Worm (Caenorhabditis elegans) whole organism, young adult: Measurements from ENCODE around the gene C55C3.4.

Experiments
- B0336.3 ChIP-seq: fragments of 200-800 bp; sonication (Bioruptor generic); IDR thresholded peaks from 2 replicates; pipeline ENCODE4 v1.3.6; 2022; ENCODE audit warnings: missing genetic modification characterization, missing compliant biosample characterization
- C17E4.6 ChIP-seq: fragments of 200-800 bp; sonication (Bioruptor generic); IDR thresholded peaks from 2 replicates; pipeline ENCODE4 v1.3.6; 2022; ENCODE audit warnings: missing genetic modification reagents, missing genetic modification characterization, missing compliant biosample characterization
- F10E7.11 ChIP-seq: sonication (generic microtip); optimal IDR thresholded peaks from 2 replicates; lab custom pipeline; 2017; ENCODE audit warnings: mild to moderate bottlenecking, missing genetic modification characterization, moderate library complexity, missing compliant biosample characterization
- F22D6.2 ChIP-seq: sonication (generic microtip); optimal IDR thresholded peaks from 2 replicates; lab custom pipeline; 2016; ENCODE audit warnings: mild to moderate bottlenecking, missing genetic modification characterization, missing compliant biosample characterization
- F57A8.1 ChIP-seq: fragments of 200-800 bp; sonication (Bioruptor generic); optimal IDR thresholded peaks from 2 replicates; lab custom pipeline; 2018; ENCODE audit warnings: mild to moderate bottlenecking, missing genetic modification characterization, moderate library complexity, missing compliant biosample characterization
- F57C9.4 ChIP-seq: sonication (generic microtip); optimal IDR thresholded peaks from 2 replicates; lab custom pipeline; 2017; ENCODE audit warnings: mild to moderate bottlenecking, missing genetic modification characterization, missing compliant biosample characterization
- Y53F4B.3 ChIP-seq: fragments of 200-800 bp; sonication (Bioruptor generic); IDR thresholded peaks from 2 replicates; pipeline ENCODE4 v1.3.6; 2022; ENCODE audit warnings: missing genetic modification reagents, missing genetic modification characterization, missing compliant biosample characterization
- Y67H2A.10 ChIP-seq: fragments of 200-800 bp; sonication (Bioruptor generic); conservative IDR thresholded peaks from 2 replicates; pipeline ENCODE4 v1.3.6; 2022; ENCODE audit warnings: missing genetic modification reagents, missing genetic modification characterization, missing compliant biosample characterization
- Y79H2A.3 ChIP-seq: fragments of 200-800 bp; sonication (Bioruptor generic); conservative IDR thresholded peaks from 2 replicates; pipeline ENCODE4 v1.3.6; 2022; ENCODE audit warnings: missing genetic modification reagents, missing genetic modification characterization, missing compliant biosample characterization
- aptf-3 ChIP-seq: fragments of 200-800 bp; sonication (Bioruptor generic); IDR thresholded peaks from 2 replicates; pipeline ENCODE4 v1.3.6; 2022; ENCODE audit warnings: missing genetic modification characterization, missing compliant biosample characterization
- atf-7 ChIP-seq: sonication (generic microtip); optimal IDR thresholded peaks from 2 replicates; lab custom pipeline; 2017; ENCODE audit warnings: mild to moderate bottlenecking, missing genetic modification characterization, missing compliant biosample characterization
- cebp-1 ChIP-seq, 2 experiments: fragments of 200-800 bp in 1 of 2; sonication (Bioruptor generic) in 1 of 2; sonication (generic microtip) in 1 of 2; IDR thresholded peaks in 1 of 2; optimal IDR thresholded peaks in 1 of 2; 2 replicates each; pipeline versions ENCODE4 v1.3.6 to Lab custom; 2017 to 2022; ENCODE audit warnings: missing compliant biosample characterization in 2 of 2, missing genetic modification characterization in 2 of 2, mild to moderate bottlenecking in 1 of 2, missing genetic modification reagents in 1 of 2, moderate library complexity in 1 of 2
- cebp-2 ChIP-seq: fragments of 200-800 bp; sonication (Bioruptor generic); IDR thresholded peaks from 2 replicates; pipeline ENCODE4 v1.3.6; 2022; ENCODE audit warnings: missing genetic modification characterization, missing compliant biosample characterization
- ceh-100 ChIP-seq: fragments of 200-800 bp; sonication (Bioruptor generic); IDR thresholded peaks from 2 replicates; pipeline ENCODE4 v1.3.6; 2022; ENCODE audit warnings: missing genetic modification reagents, missing genetic modification characterization, missing compliant biosample characterization
- chd-7 ChIP-seq: sonication (generic microtip); optimal IDR thresholded peaks from 2 replicates; lab custom pipeline; 2016; ENCODE audit warnings: mild to moderate bottlenecking, missing genetic modification characterization, moderate library complexity, missing compliant biosample characterization
- dox-1 ChIP-seq: fragments of 200-800 bp; sonication (Bioruptor generic); IDR thresholded peaks from 2 replicates; pipeline ENCODE4 v1.3.6; 2022; ENCODE audit warnings: missing genetic modification reagents, missing genetic modification characterization, missing compliant biosample characterization
- dpff-1 ChIP-seq: sonication (generic microtip); optimal IDR thresholded peaks from 2 replicates; lab custom pipeline; 2017; ENCODE audit warnings: mild to moderate bottlenecking, missing genetic modification characterization, missing compliant biosample characterization
- egl-18 ChIP-seq: fragments of 200-800 bp; sonication (Bioruptor generic); IDR thresholded peaks from 2 replicates; pipeline ENCODE4 v1.3.6; 2022; ENCODE audit warnings: missing genetic modification reagents, missing genetic modification characterization, missing compliant biosample characterization
- ets-4 ChIP-seq: fragments of 200-800 bp; sonication (Bioruptor generic); optimal IDR thresholded peaks from 2 replicates; lab custom pipeline; 2018; ENCODE audit warnings: mild to moderate bottlenecking, missing genetic modification characterization, missing compliant biosample characterization
- hmg-1.2 ChIP-seq: fragments of 200-800 bp; sonication (Bioruptor generic); IDR thresholded peaks from 2 replicates; pipeline ENCODE4 v1.3.6; 2022; ENCODE audit warnings: missing genetic modification reagents, missing genetic modification characterization, missing compliant biosample characterization
- hmg-20 ChIP-seq: fragments of 200-800 bp; sonication (Bioruptor generic); IDR thresholded peaks from 2 replicates; pipeline ENCODE4 v1.3.6; 2022; ENCODE audit warnings: missing genetic modification reagents, missing genetic modification characterization, missing compliant biosample characterization
- hrde-1 ChIP-seq: sonication (generic microtip); optimal IDR thresholded peaks from 2 replicates; lab custom pipeline; 2016; ENCODE audit warnings: missing genetic modification characterization, mild to moderate bottlenecking, missing compliant biosample characterization, moderate library complexity, missing genotype, missing genetic modification reagents, borderline replicate concordance
- hsf-1 ChIP-seq: fragments of 200-800 bp; sonication (Bioruptor generic); IDR thresholded peaks from 2 replicates; pipeline ENCODE4 v1.3.6; 2022; ENCODE audit warnings: missing genetic modification reagents, missing genetic modification characterization, missing compliant biosample characterization
- let-607 ChIP-seq, 2 experiments: fragments of 200-800 bp in 1 of 2; sonication (Bioruptor generic) in 1 of 2; sonication (generic microtip) in 1 of 2; optimal IDR thresholded peaks; 2 replicates each; lab custom pipeline; 2016 to 2018; ENCODE audit warnings: mild to moderate bottlenecking in 2 of 2, missing compliant biosample characterization in 2 of 2, missing genetic modification characterization in 2 of 2, moderate library complexity in 2 of 2, missing genotype in 1 of 2
- lin-40 ChIP-seq: sonication (generic microtip); optimal IDR thresholded peaks from 2 replicates; lab custom pipeline; 2016; ENCODE audit warnings: missing genetic modification characterization, mild to moderate bottlenecking, missing compliant biosample characterization, missing genotype, missing genetic modification reagents
- madf-6 ChIP-seq: fragments of 200-800 bp; sonication (Bioruptor generic); IDR thresholded peaks from 2 replicates; pipeline ENCODE4 v1.3.6; 2022; ENCODE audit warnings: missing genetic modification reagents, missing genetic modification characterization, missing compliant biosample characterization
- madf-8 ChIP-seq: fragments of 200-800 bp; sonication (Bioruptor generic); conservative IDR thresholded peaks from 2 replicates; pipeline ENCODE4 v1.3.6; 2022; ENCODE audit warnings: missing genetic modification reagents, missing genetic modification characterization, missing compliant biosample characterization
- mcd-1 ChIP-seq: fragments of 200-800 bp; sonication (Bioruptor generic); IDR thresholded peaks from 2 replicates; pipeline ENCODE4 v1.3.6; 2022; ENCODE audit warnings: missing genetic modification reagents, missing genetic modification characterization, missing compliant biosample characterization
- mel-28 ChIP-seq: sonication (generic microtip); optimal IDR thresholded peaks from 2 replicates; lab custom pipeline; 2016; ENCODE audit warnings: borderline replicate concordance, mild to moderate bottlenecking, missing genetic modification characterization, missing compliant biosample characterization
- mes-4 ChIP-seq: sonication (generic microtip); optimal IDR thresholded peaks from 2 replicates; lab custom pipeline; 2016; ENCODE audit warnings: missing genotype, missing genetic modification characterization, missing compliant biosample characterization
- mxl-1 ChIP-seq: sonication (generic microtip); optimal IDR thresholded peaks from 2 replicates; lab custom pipeline; 2016; ENCODE audit warnings: missing genetic modification characterization, missing compliant biosample characterization
- nfya-1 ChIP-seq: sonication (generic microtip); optimal IDR thresholded peaks from 2 replicates; lab custom pipeline; 2017; ENCODE audit warnings: antibody characterized with exemption, missing compliant biosample characterization, missing genetic modification characterization, borderline replicate concordance; ENCODE audit not compliant: insufficient read depth
- nfya-2 ChIP-seq: fragments of 200-800 bp; sonication (Bioruptor generic); IDR thresholded peaks from 2 replicates; pipeline ENCODE4 v1.3.6; 2022; ENCODE audit warnings: missing genetic modification reagents, missing genetic modification characterization, missing compliant biosample characterization
- nhr-80 ChIP-seq: sonication (generic microtip); optimal IDR thresholded peaks from 2 replicates; lab custom pipeline; 2016; ENCODE audit warnings: missing genetic modification characterization, missing compliant biosample characterization
- nhr-90 ChIP-seq: sonication (generic microtip); optimal IDR thresholded peaks from 2 replicates; lab custom pipeline; 2016; ENCODE audit warnings: missing genotype, mild to moderate bottlenecking, missing genetic modification characterization, missing compliant biosample characterization
- rcor-1 ChIP-seq: fragments of 200-800 bp; sonication (Bioruptor generic); IDR thresholded peaks from 2 replicates; pipeline ENCODE4 v1.3.6; 2022; ENCODE audit warnings: missing genetic modification reagents, missing genetic modification characterization, missing compliant biosample characterization
- rec-8 ChIP-seq, 2 experiments: sonication (generic microtip); optimal IDR thresholded peaks; 2 replicates each; lab custom pipeline; 2016; ENCODE audit warnings: mild to moderate bottlenecking in 2 of 2, missing genetic modification characterization in 2 of 2, missing genetic modification reagents in 2 of 2, missing genotype in 2 of 2, missing biosample characterization in 1 of 2, missing compliant biosample characterization in 1 of 2, moderate library complexity in 1 of 2
- repo-1 ChIP-seq: sonication (generic microtip); optimal IDR thresholded peaks from 2 replicates; lab custom pipeline; 2017; ENCODE audit warnings: mild to moderate bottlenecking, missing genetic modification characterization, missing compliant biosample characterization
- snpc-1.1 ChIP-seq: sonication (generic microtip); optimal IDR thresholded peaks from 2 replicates; lab custom pipeline; 2017; ENCODE audit warnings: missing genetic modification characterization, mild to moderate bottlenecking, missing compliant biosample characterization, antibody characterized with exemption, moderate library complexity, missing genotype, missing genetic modification reagents; ENCODE audit not compliant: insufficient read depth
- snpc-1.3 ChIP-seq: sonication (generic microtip); optimal IDR thresholded peaks from 2 replicates; lab custom pipeline; 2017; ENCODE audit warnings: missing genetic modification characterization, mild to moderate bottlenecking, missing compliant biosample characterization, antibody characterized with exemption, moderate library complexity, missing genotype, missing genetic modification reagents; ENCODE audit not compliant: insufficient read depth
- ztf-3 ChIP-seq: fragments of 200-800 bp; sonication (Bioruptor generic); optimal IDR thresholded peaks from 2 replicates; lab custom pipeline; 2018; ENCODE audit warnings: mild to moderate bottlenecking, missing genetic modification characterization, missing compliant biosample characterization

C55C3.4 gene

ce11 chrIV:5659461-5659860, 18.5 kb downstream of the C55C3.4 start (continued):
- TF ChIP-seq Y67H2A.10 (GFP tag; lab: Robert Waterston, UW) (no peak), ets-4 (no peak), F22D6.2 (tag; lab: Kevin White, UChicago) (no peak), cebp-2 (no peak), hsf-1 (GFP tag; lab: Robert Waterston, UW) (no peak), rec-8 (tag; optimal IDR thresholded peaks at IDR 0.05; lab: Kevin White, UChicago) (no peak), hmg-1.2 (GFP tag; lab: Robert Waterston, UW) (peak; percentile 40; the same call in 1 of the 2 replicates), nfya-1 (tag; lab: Kevin White, UChicago) (no peak), F57A8.1 (GFP tag; lab: Kevin White, UChicago) (no peak), cebp-1 (GFP tag; IDR thresholded peaks at IDR 0.05; lab: Robert Waterston, UW) (0 out of 2 replicates have a peak, but pooled peaks have one; percentile 31), cebp-1 (tag; optimal IDR thresholded peaks at IDR 0.05; lab: Kevin White, UChicago) (peak; percentile 27), mxl-1 (tag; lab: Kevin White, UChicago) (no peak), chd-7 (tag; lab: Kevin White, UChicago) (no peak), snpc-1.1 (tag; lab: Kevin White, UChicago) (no peak), F57C9.4 (tag; lab: Kevin White, UChicago) (no peak), hmg-20 (GFP tag; lab: Robert Waterston, UW) (no peak), madf-6 (no peak), madf-8 (GFP tag; lab: Robert Waterston, UW) (no peak), nfya-2 (GFP tag; lab: Robert Waterston, UW) (no peak), dpff-1 (tag; lab: Kevin White, UChicago) (no peak), mcd-1 (GFP tag; lab: Robert Waterston, UW) (no peak), lin-40 (no peak), mel-28 (no peak), snpc-1.3 (no peak), Y79H2A.3 (GFP tag; lab: Robert Waterston, UW) (no peak), ceh-100 (GFP tag; lab: Robert Waterston, UW) (no peak), Y53F4B.3 (GFP tag; lab: Robert Waterston, UW) (no peak), hrde-1 (tag; lab: Kevin White, UChicago) (no peak), rcor-1 (no peak)

- no peak for TF ChIP-seq repo-1
- TF ChIP-seq B0336.3, result 0 out of 2 replicates have a peak, but pooled peaks have one; percentile 17
- no peak for TF ChIP-seq aptf-3
- TF ChIP-seq dox-1 (GFP tag; lab: Robert Waterston, UW), result no peak
- TF ChIP-seq nfya-2 (GFP tag; lab: Robert Waterston, UW), result no peak
- TF ChIP-seq mes-4 (tag; lab: Kevin White, UChicago), result no peak
- peak; percentile 62 for TF ChIP-seq nhr-80 (tag; lab: Kevin White, UChicago)
- TF ChIP-seq F10E7.11, result no peak
- no peak for TF ChIP-seq ztf-3 (GFP tag; lab: Kevin White, UChicago)
- peak; percentile 54 for TF ChIP-seq atf-7 (tag; lab: Kevin White, UChicago)
- TF ChIP-seq egl-18 (GFP tag; lab: Robert Waterston, UW), result no peak
- no peak for TF ChIP-seq let-607 (tag; optimal IDR thresholded peaks at IDR 0.05; lab: Kevin White, UChicago)
- no peak for TF ChIP-seq C17E4.6 (GFP tag; lab: Robert Waterston, UW)
- TF ChIP-seq nhr-90, result no peak
These were observed 19.0 kb downstream of the C55C3.4 start for ce11 chrIV:5658897-5659296.
